Worm (Caenorhabditis elegans): ENCODE results near the gene cpb-2.

The cpb-2 gene

DNA sequence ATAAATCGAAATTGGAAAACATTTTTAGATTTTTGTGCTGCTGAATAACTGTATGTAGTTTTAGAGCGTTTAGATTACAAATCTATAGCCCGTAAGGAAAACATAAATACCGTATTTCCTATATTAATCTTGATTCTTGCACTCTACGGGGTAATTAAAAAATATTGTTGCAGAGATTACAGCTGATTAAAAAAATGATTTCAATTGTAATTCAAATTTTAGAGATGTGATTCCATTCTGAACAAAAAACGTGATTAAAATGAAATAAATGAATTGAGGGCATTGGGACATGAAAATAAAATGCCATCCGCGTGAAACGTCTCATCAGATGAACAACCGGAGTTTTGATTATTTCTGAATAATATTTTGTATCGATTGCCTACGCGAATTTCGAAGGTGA lies at the start of gene cpb-2:
Gene cpb-2, plus strand, starts transcription at position 301 of the 400 bp plus-strand sequence.
- no peak for TF ChIP-seq ceh-43 (GFP tag; optimal IDR thresholded peaks at IDR 0.05)
- TF ChIP-seq mls-2 (tag; optimal IDR thresholded peaks at IDR 0.05), result no peak
- no peak for TF ChIP-seq nhr-28 (tag; optimal IDR thresholded peaks at IDR 0.05)
- no peak for TF ChIP-seq pha-4 (tag; optimal IDR thresholded peaks at IDR 0.05)
- TF ChIP-seq lin-32 (GFP tag; optimal IDR thresholded peaks at IDR 0.05), result no peak
- no peak for TF ChIP-seq blmp-1 (tag; optimal IDR thresholded peaks at IDR 0.05)
- no peak for TF ChIP-seq mep-1 (tag; optimal IDR thresholded peaks at IDR 0.05)

DNA sequence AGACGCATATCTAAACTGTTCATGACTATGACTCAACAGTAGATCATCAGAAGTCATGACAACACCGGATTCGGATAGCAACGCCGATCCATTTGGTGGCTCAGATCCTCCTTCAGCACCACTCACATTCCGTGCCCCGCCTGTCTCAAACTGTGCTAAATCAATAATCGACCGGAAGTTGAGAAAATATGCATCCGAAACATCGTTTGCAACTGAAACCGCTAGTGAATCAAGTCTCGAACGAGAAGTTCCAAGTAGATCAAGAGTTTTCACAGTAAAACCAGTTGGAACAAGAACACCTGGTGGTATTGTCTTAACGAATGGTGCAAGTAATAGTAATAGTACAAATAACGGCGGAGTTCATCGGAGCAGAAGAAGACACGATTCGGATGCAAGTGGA lies 45.5 kb upstream of the cpb-2 start:
- TF ChIP-seq lsy-2 (tag; optimal IDR thresholded peaks at IDR 0.05), result no peak
- TF ChIP-seq lin-32 (GFP tag; optimal IDR thresholded peaks at IDR 0.05), result no peak
- TF ChIP-seq mls-2 (tag; optimal IDR thresholded peaks at IDR 0.05), result no peak
- TF ChIP-seq nhr-76 (tag; optimal IDR thresholded peaks at IDR 0.05), result no peak
- TF ChIP-seq tbx-8 (GFP tag; optimal IDR thresholded peaks at IDR 0.05), result no peak
- TF ChIP-seq nhr-237 (tag; optimal IDR thresholded peaks at IDR 0.05), result no peak
- TF ChIP-seq elt-3 (tag; optimal IDR thresholded peaks at IDR 0.05), result no peak
- TF ChIP-seq bed-3 (GFP tag; optimal IDR thresholded peaks at IDR 0.05), result no peak
- no peak for TF ChIP-seq blmp-1 (tag; optimal IDR thresholded peaks at IDR 0.05)
- TF ChIP-seq nhr-2 (tag; optimal IDR thresholded peaks at IDR 0.05), result no peak
- no peak for TF ChIP-seq unc-120 (tag; optimal IDR thresholded peaks at IDR 0.05; ENCODE audit: poor library complexity, severe bottlenecking)
- TF ChIP-seq zip-8 (tag; optimal IDR thresholded peaks at IDR 0.05), result no peak
- no peak for TF ChIP-seq flh-1 (GFP tag; optimal IDR thresholded peaks at IDR 0.05)
- TF ChIP-seq ztf-11 (tag; optimal IDR thresholded peaks at IDR 0.05), result no peak
- TF ChIP-seq sptf-1 (tag; optimal IDR thresholded peaks at IDR 0.05), result no peak
- no peak for TF ChIP-seq cnd-1 (tag; optimal IDR thresholded peaks at IDR 0.05)
- TF ChIP-seq mep-1 (tag; optimal IDR thresholded peaks at IDR 0.05), result no peak

DNA sequence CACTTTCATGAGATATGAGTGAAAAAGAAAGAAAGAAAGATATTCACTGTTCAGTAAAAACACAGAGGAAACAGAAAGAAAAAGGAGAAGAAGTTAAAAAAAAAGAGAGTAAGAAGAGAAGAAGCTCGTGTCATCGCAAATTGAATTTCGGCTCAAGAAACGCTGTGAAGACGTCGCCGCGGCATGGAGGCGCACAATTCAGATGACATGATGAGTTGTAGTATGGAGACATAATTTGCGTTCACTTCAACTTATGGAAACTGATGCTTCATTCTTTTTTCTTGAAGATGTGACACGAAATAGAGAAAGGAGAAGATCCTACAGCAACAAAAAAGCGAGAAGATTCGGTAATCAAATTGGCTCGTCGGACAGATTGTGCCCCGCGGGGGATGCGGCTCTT lies 44.2 kb upstream of the cpb-2 start:
- TF ChIP-seq lin-32 (GFP tag; optimal IDR thresholded peaks at IDR 0.05), result no peak
- TF ChIP-seq mls-2 (tag; optimal IDR thresholded peaks at IDR 0.05), result no peak
- no peak for TF ChIP-seq ham-2 (GFP tag; optimal IDR thresholded peaks at IDR 0.05)
- TF ChIP-seq zip-8 (tag; optimal IDR thresholded peaks at IDR 0.05), result no peak
- TF ChIP-seq ceh-39 (tag; optimal IDR thresholded peaks at IDR 0.05), result no peak
- TF ChIP-seq ces-1 (GFP tag; optimal IDR thresholded peaks at IDR 0.05), result peak; percentile 92

DNA sequence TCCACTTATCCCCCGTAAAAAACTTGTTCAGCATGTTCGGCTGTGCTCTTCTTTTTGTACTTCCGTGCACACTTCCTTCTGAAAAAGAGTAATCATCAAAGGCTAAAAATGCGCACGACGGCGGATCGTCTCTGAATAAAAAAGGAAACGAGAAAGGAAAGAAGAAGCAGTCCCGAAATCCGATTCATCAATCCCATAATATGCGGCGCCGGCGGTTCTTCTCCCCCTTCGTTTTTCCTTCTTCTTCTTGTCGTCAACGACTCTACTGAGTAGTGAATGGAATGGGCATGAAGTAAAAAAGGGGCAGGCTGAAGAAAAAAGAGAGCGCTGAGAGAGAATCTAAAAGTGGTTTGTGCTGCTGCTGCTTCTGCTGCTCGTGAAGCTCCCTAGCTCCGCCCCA lies 43.1 kb upstream of the cpb-2 start:
- TF ChIP-seq ceh-83 (GFP tag; optimal IDR thresholded peaks at IDR 0.05), result no peak
- TF ChIP-seq ceh-43 (GFP tag; optimal IDR thresholded peaks at IDR 0.05), result no peak
- TF ChIP-seq ces-1 (GFP tag; optimal IDR thresholded peaks at IDR 0.05), result peak; percentile 63
- peak; percentile 13 for TF ChIP-seq mls-2 (tag; optimal IDR thresholded peaks at IDR 0.05)
- no peak for TF ChIP-seq lsy-2 (tag; optimal IDR thresholded peaks at IDR 0.05)

DNA sequence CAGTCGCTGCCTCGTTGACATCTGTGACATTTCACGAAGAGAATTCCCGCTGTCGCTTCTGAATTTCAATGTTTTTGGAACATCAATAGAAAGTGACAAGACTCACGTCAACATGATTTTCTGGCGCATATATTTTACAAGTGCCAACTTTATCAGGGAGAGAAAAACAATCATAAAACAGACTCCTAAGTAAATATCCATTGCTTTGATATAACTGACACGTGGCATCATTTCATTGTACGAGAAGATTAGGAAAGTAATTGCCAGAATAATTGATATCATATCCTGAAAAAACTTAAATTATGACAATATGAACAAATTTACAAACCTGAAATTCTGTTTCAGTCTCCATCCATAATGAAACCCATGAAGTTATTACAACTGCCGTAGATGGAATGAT lies 34.5 kb upstream of the cpb-2 start:
- TF ChIP-seq nhr-76 (tag; optimal IDR thresholded peaks at IDR 0.05), result no peak
- TF ChIP-seq cnd-1 (tag; optimal IDR thresholded peaks at IDR 0.05), result no peak
- TF ChIP-seq lsy-2 (tag; optimal IDR thresholded peaks at IDR 0.05), result no peak
- TF ChIP-seq lin-32 (GFP tag; optimal IDR thresholded peaks at IDR 0.05), result no peak
- no peak for TF ChIP-seq flh-1 (GFP tag; optimal IDR thresholded peaks at IDR 0.05)
- TF ChIP-seq zip-8 (tag; optimal IDR thresholded peaks at IDR 0.05), result no peak
- no peak for TF ChIP-seq ztf-11 (tag; optimal IDR thresholded peaks at IDR 0.05)
- TF ChIP-seq sptf-1 (tag; optimal IDR thresholded peaks at IDR 0.05), result no peak
- no peak for TF ChIP-seq sem-2 (GFP tag; optimal IDR thresholded peaks at IDR 0.05)
- no peak for TF ChIP-seq mls-2 (tag; optimal IDR thresholded peaks at IDR 0.05)
- no peak for TF ChIP-seq blmp-1 (tag; optimal IDR thresholded peaks at IDR 0.05)

DNA sequence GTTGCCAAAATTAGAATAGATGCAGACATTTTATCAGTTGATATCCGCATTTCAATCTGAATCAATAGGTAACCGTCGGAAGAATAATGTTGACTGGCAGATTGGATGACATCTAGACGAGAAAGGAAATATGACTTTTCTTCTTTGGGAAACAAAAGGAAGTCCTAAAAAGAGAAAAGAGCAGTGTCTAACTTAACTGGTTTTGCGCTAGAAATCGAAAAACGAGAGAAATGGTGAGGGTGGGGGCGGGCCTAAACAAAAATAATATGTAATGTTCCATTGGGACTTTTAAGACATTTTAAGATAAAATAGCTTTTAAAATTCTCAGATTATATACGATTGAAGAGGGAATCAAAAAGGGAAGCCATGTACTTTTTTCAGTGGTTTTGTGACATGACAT lies 31.6 kb upstream of the cpb-2 start, which contains the start of gene exp-1:
Gene exp-1, minus strand, starts transcription at position 101 of the 400 bp plus-strand sequence.
- TF ChIP-seq mep-1 (tag; optimal IDR thresholded peaks at IDR 0.05) (no peak), lin-32 (GFP tag; optimal IDR thresholded peaks at IDR 0.05) (no peak), ceh-39 (tag; optimal IDR thresholded peaks at IDR 0.05) (no peak), elt-3 (tag; optimal IDR thresholded peaks at IDR 0.05) (no peak), mab-5 (tag; optimal IDR thresholded peaks at IDR 0.05) (no peak), unc-39 (tag; optimal IDR thresholded peaks at IDR 0.05) (no peak), ztf-11 (tag; optimal IDR thresholded peaks at IDR 0.05) (no peak), sptf-1 (tag; optimal IDR thresholded peaks at IDR 0.05) (no peak), nhr-237 (tag; optimal IDR thresholded peaks at IDR 0.05) (no peak), flh-1 (GFP tag; optimal IDR thresholded peaks at IDR 0.05) (no peak), ceh-43 (GFP tag; optimal IDR thresholded peaks at IDR 0.05) (no peak), nhr-2 (tag; optimal IDR thresholded peaks at IDR 0.05) (no peak), lin-13 (tag; optimal IDR thresholded peaks at IDR 0.05) (no peak), blmp-1 (tag; optimal IDR thresholded peaks at IDR 0.05) (no peak), lsy-2 (tag; optimal IDR thresholded peaks at IDR 0.05) (no peak), ham-2 (GFP tag; optimal IDR thresholded peaks at IDR 0.05) (no peak), nhr-28 (tag; optimal IDR thresholded peaks at IDR 0.05) (no peak), unc-62 (GFP tag; optimal IDR thresholded peaks at IDR 0.05) (no peak), drap-1 (GFP tag; optimal IDR thresholded peaks at IDR 0.05) (no peak)

Data from whole organism, mixed stage, embryonic.